Worm (Caenorhabditis elegans) whole organism, mixed stage, embryonic: Measurements from ENCODE around the gene C32D5.11.

ENCODE experiments used
- M03D4.4 ChIP-seq: sonication (generic microtip); optimal IDR thresholded peaks from 2 replicates; lab custom pipeline; 2017; ENCODE audit warnings: mild to moderate bottlenecking, missing genetic modification characterization, missing compliant biosample characterization
- ceh-43 ChIP-seq: fragments of 200-800 bp; sonication (Bioruptor generic); optimal IDR thresholded peaks from 2 replicates; lab custom pipeline; 2018; ENCODE audit warnings: mild to moderate bottlenecking, missing genetic modification characterization, moderate library complexity, missing compliant biosample characterization
- elt-3 ChIP-seq: fragments of 150-350 bp; optimal IDR thresholded peaks from 2 replicates; lab custom pipeline; 2014; ENCODE audit warnings: missing biosample characterization, missing genetic modification characterization
- ham-2 ChIP-seq: fragments of 200-800 bp; sonication (Bioruptor generic); optimal IDR thresholded peaks from 2 replicates; lab custom pipeline; 2018; ENCODE audit warnings: mild to moderate bottlenecking, missing genetic modification characterization, missing compliant biosample characterization
- mab-5 ChIP-seq: fragments of 150-350 bp; optimal IDR thresholded peaks from 2 replicates; lab custom pipeline; 2014; ENCODE audit warnings: missing biosample characterization, missing genetic modification characterization
- mep-1 ChIP-seq: fragments of 150-350 bp; optimal IDR thresholded peaks from 2 replicates; lab custom pipeline; 2017; ENCODE audit warnings: missing biosample characterization, missing genetic modification reagents, missing genetic modification characterization, inconsistent platforms
- nhr-28 ChIP-seq: fragments of 150-350 bp; optimal IDR thresholded peaks from 2 replicates; lab custom pipeline; 2014; ENCODE audit warnings: missing biosample characterization, missing genetic modification characterization
- nhr-76 ChIP-seq: sonication (generic microtip); optimal IDR thresholded peaks from 2 replicates; lab custom pipeline; 2017; ENCODE audit warnings: missing biosample characterization, missing genetic modification characterization
- unc-120 ChIP-seq: sonication (generic microtip); optimal IDR thresholded peaks from 2 replicates; lab custom pipeline; 2017; ENCODE audit warnings: missing genetic modification characterization, missing compliant biosample characterization; ENCODE audit not compliant: poor library complexity, severe bottlenecking
- unc-62 ChIP-seq: fragments of 150-350 bp; optimal IDR thresholded peaks from 2 replicates; lab custom pipeline; 2014; ENCODE audit warnings: missing biosample characterization, missing genetic modification reagents, missing genetic modification characterization
- ztf-11 ChIP-seq: fragments of 150-350 bp; optimal IDR thresholded peaks from 2 replicates; lab custom pipeline; 2014; ENCODE audit warnings: missing biosample characterization, missing genetic modification characterization

DNA sequence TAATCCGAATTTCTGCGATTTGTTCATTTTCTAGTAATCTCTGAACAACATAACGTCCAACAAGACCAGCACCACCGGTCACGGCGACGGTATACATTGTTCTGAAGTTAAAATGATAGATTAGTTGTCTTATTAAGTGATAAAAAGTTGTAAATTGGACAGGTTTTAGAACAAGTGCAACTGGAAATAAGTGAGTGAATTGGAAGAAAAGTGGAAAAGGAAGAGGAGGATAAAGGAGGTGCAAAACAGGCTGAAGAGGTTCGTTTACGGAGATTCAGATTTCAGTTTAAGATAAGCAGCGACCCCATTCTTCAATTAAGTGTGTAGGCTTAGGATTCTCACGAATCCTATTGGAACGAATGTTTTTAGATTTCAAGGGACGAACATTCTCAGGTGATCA lies 3.7 kb upstream of the C32D5.11 start, which contains the start of gene C32D5.12:
- TF ChIP-seq ztf-11 (tag; lab: Kevin White, UChicago) (no peak), unc-120 (tag; lab: Kevin White, UChicago) (no peak), unc-62 (GFP tag; lab: Kevin White, UChicago) (no peak), ham-2 (GFP tag; lab: Kevin White, UChicago) (no peak), M03D4.4 (tag; lab: Kevin White, UChicago) (no peak), mab-5 (no peak), nhr-28 (tag; lab: Kevin White, UChicago) (no peak), mep-1 (no peak), nhr-76 (no peak), elt-3 (tag; lab: Kevin White, UChicago) (no peak), ceh-43 (GFP tag; lab: Kevin White, UChicago) (no peak)
